Worm (Caenorhabditis elegans): ENCODE data around the gene Y53C12A.11.

DNA sequence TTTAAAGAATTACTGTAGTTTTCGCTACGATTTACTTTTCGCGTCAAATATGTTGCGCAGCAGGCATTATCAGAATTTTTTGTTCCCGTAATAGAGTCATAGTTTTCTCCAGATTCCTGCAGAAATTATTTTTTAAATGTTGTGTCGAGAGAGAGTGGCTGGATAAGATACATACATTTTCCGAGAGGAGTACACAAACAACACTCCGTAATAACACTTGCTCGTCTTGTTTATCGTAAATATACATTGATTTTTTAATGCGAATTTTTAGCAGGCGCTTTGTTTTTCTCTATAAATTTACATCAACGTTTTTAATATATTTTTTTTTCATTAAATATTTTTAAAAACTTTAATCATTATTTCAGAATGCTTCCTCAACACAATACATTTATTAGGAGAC, 49.5 kb downstream of the Y53C12A.11 start, which contains the start of gene taf-8:
- TF ChIP-seq nhr-42 (GFP tag; IDR thresholded peaks at IDR 0.05) (no peak), nhr-11 (tag; optimal IDR thresholded peaks at IDR 0.05) (peak; percentile 21), nhr-102 (tag; optimal IDR thresholded peaks at IDR 0.05) (no peak), skn-1 (tag; optimal IDR thresholded peaks at IDR 0.05) (no peak), ama-1 (optimal IDR thresholded peaks at IDR 0.05) (no peak), ctbp-1 (GFP tag; IDR thresholded peaks at IDR 0.05) (no peak), pha-4 (GFP tag; IDR thresholded peaks at IDR 0.05) (no peak), pha-4 (tag; optimal IDR thresholded peaks at IDR 0.05) (no peak), Y105C5A.15 (GFP tag; IDR thresholded peaks at IDR 0.05) (no peak), hlh-30 (tag; optimal IDR thresholded peaks at IDR 0.05; ENCODE audit: insufficient read depth) (no peak)

All from whole organism, L4 larva.